Worm (Caenorhabditis elegans): ENCODE data around the gene lmtr-2.

DNA sequence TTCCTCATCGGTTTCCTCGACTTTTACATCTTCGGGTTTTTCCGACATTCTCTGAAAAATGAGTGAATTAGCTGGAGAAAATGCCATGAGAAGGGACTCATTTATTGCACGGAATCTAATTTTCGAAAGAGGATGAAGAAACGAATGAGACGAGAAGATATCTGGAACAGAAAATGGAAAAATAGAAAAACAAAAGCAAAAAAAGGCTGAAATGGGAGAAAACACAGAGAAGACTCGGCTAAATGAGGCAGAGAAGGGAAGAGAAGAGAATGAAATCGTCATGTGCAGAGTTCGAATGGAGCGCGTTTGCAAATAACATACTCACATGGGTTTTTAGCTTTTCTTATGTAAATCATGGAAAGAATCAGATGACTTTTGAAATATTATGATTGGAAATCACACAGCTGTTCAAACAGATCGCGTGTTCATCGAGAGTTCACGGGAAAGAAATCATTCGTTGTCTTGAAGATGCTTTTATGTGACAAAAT lies 3.0 kb upstream of the lmtr-2 start, which contains the start of gene Y97E10AR.6:
- TF ChIP-seq ZK546.5 (tag; optimal IDR thresholded peaks at IDR 0.05): no peak
- TF ChIP-seq mdl-1 (tag; optimal IDR thresholded peaks at IDR 0.05): no peak
- no peak for TF ChIP-seq nhr-12 (tag; optimal IDR thresholded peaks at IDR 0.05)
- no peak for TF ChIP-seq blmp-1 (tag; optimal IDR thresholded peaks at IDR 0.05; ENCODE audit: insufficient read depth)
- no peak for TF ChIP-seq egl-27 (tag; optimal IDR thresholded peaks at IDR 0.05)
- no peak for TF ChIP-seq sma-3 (GFP tag; optimal IDR thresholded peaks at IDR 0.05)
- TF ChIP-seq nhr-237 (tag; optimal IDR thresholded peaks at IDR 0.05): no peak
- peak; percentile 70 for TF ChIP-seq unc-55 (GFP tag; optimal IDR thresholded peaks at IDR 0.05)
- TF ChIP-seq fos-1 (tag; optimal IDR thresholded peaks at IDR 0.05): peak; percentile 19
- no peak for TF ChIP-seq nhr-11 (tag; optimal IDR thresholded peaks at IDR 0.05)
- no peak for TF ChIP-seq nhr-23 (tag; optimal IDR thresholded peaks at IDR 0.05)

Data from whole organism, L2 larva.